Worm (Caenorhabditis elegans) whole organism, L2 larva: ENCODE data around the gene vab-19.

ENCODE experiments used
- egl-27 ChIP-seq: sonication (generic microtip); optimal IDR thresholded peaks from 3 replicates; lab custom pipeline; 2017; ENCODE audit warnings: missing biosample characterization, missing genetic modification reagents, missing genetic modification characterization
- lin-13 ChIP-seq: fragments of 150-350 bp; optimal IDR thresholded peaks from 2 replicates; lab custom pipeline; 2014; ENCODE audit warnings: missing biosample characterization, missing genetic modification reagents, missing genetic modification characterization
- mdl-1 ChIP-seq, 2 experiments: fragments of 150-350 bp in 1 of 2; sonication (generic microtip) in 1 of 2; optimal IDR thresholded peaks; 2 replicates each; lab custom pipeline; 2017; ENCODE audit warnings: missing biosample characterization in 2 of 2, missing genetic modification characterization in 2 of 2
- ztf-11 ChIP-seq: sonication (generic microtip); optimal IDR thresholded peaks from 2 replicates; lab custom pipeline; 2017; ENCODE audit warnings: missing biosample characterization, missing genetic modification characterization

ce11 chrII:2412649-2413048, 30.4 kb upstream of the vab-19 start, which contains the start of gene fbxa-182:
- TF ChIP-seq ztf-11 (no peak), egl-27 (tag; lab: Kevin White, UChicago) (no peak), lin-13 (no peak), mdl-1 (tag; optimal IDR thresholded peaks at IDR 0.05; lab: Kevin White, UChicago) (no peak)
